Worm (Caenorhabditis elegans): ENCODE measurements around the gene F56B6.6.

The F56B6.6 gene

ce11 chrX:3532919-3533318, at the start of gene F56B6.6:
TSS of gene F56B6.6 (minus strand) at chrX:3533019.
- TF ChIP-seq him-1 (tag; optimal IDR thresholded peaks at IDR 0.05) (no peak), W03F9.2 (tag; optimal IDR thresholded peaks at IDR 0.05) (no peak), dao-5 (tag; optimal IDR thresholded peaks at IDR 0.05) (no peak)

- no peak for TF ChIP-seq him-1 (tag; optimal IDR thresholded peaks at IDR 0.05)
- TF ChIP-seq dao-5 (tag; optimal IDR thresholded peaks at IDR 0.05) = no peak
- TF ChIP-seq W03F9.2 (tag; optimal IDR thresholded peaks at IDR 0.05) = no peak
Observed at ce11 chrX:3581813-3582212, 49.0 kb upstream of the F56B6.6 start.

DNA sequence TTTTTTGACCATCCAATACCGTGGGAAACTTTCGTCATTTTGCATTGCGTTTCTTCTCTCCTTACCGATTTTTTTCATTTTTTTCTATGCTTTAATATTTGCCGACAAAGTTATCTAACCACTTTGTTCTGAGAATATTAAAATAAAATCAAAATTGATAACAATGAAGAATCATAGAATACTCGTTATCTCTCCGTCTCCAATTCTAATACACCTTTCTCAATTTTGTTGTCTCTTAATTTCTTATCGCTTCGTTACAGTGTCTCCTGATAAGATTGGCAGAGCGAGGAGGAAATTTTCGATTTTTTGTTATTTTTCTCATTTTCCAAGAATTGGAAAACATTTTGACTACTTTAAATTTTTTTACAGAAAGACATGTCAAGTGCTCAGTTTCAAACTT, 43.4 kb upstream of the F56B6.6 start, which contains the start of gene ckc-1:
TSS of gene ckc-1 (plus strand) at position 368 of the 400 bp plus-strand sequence.
- TF ChIP-seq dao-5 (tag; optimal IDR thresholded peaks at IDR 0.05) = no peak
- TF ChIP-seq him-1 (tag; optimal IDR thresholded peaks at IDR 0.05) = no peak
- TF ChIP-seq W03F9.2 (tag; optimal IDR thresholded peaks at IDR 0.05) = peak; percentile 6

- no peak for TF ChIP-seq him-1 (tag; optimal IDR thresholded peaks at IDR 0.05)
- no peak for TF ChIP-seq W03F9.2 (tag; optimal IDR thresholded peaks at IDR 0.05)
- no peak for TF ChIP-seq dao-5 (tag; optimal IDR thresholded peaks at IDR 0.05)
Observed at ce11 chrX:3573482-3573881, 40.7 kb upstream of the F56B6.6 start, which contains the start of gene T27A10.5. TSS of gene T27A10.5 (minus strand) at chrX:3573582.

DNA sequence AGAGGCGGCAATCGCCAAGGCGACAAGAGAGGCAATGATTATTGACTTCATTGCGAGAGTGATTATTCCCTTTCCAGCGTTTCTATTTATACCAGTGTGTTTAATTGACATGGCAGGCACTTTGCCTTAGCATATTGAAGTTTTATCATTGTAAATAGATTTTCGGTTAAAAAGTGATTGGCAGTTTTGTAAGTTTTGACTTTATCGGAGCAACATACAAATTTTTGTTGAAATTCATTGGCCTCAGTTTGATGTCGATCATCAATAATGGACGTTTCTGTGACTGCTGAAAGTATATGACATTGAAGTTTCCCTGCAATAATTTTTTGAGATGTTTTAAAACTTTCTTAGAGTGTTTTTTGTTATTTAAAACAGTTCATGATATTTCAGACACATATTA, 39.7 kb upstream of the F56B6.6 start, which contains the start of gene vit-3:
TSS of gene vit-3 (minus strand) at position 60 of the 400 bp plus-strand sequence.
- TF ChIP-seq him-1 (tag; optimal IDR thresholded peaks at IDR 0.05) (no peak), dao-5 (tag; optimal IDR thresholded peaks at IDR 0.05) (no peak), W03F9.2 (tag; optimal IDR thresholded peaks at IDR 0.05) (no peak)

DNA sequence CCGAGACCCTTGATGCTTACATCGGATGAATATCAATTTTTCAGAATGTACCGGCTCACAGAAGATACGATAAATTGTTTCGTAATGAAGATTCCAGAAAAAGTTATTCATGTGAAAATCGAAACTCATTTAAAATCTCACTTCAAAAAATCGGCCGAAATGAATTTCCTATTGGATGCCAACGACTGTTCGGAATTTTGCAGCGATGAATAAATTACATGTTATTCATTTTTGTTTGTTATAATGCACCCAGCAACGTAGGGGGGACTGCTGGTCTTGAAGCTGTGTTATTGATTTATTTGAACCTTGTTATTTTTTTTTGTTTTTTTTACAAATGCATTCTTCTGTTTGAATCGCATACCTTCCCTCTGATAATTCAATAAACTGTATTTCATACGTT, 34.0 kb upstream of the F56B6.6 start:
- no peak for TF ChIP-seq him-1 (tag; optimal IDR thresholded peaks at IDR 0.05)
- no peak for TF ChIP-seq dao-5 (tag; optimal IDR thresholded peaks at IDR 0.05)
- TF ChIP-seq W03F9.2 (tag; optimal IDR thresholded peaks at IDR 0.05) = no peak

DNA sequence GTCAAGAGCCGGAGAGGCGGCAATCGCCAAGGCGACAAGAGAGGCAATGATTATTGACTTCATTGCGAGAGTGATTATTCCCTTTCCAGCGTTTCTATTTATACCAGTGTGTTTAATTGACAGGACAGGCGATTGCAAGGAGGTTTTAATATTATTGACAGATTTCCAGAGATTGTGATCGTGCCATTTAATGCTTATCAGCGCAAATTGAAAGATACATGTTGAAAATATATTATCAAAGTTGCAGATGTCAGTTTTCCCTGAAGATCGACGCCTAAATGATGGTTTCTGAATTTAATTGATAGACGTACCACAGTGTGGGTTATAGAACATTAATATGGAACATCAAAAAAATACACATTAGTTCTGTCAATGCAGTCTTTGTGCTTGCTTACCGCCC, 31.1 kb upstream of the F56B6.6 start, which contains the start of gene vit-4:
TSS of gene vit-4 (minus strand) at position 63 of the 400 bp plus-strand sequence.
- no peak for TF ChIP-seq him-1 (tag; optimal IDR thresholded peaks at IDR 0.05)
- no peak for TF ChIP-seq W03F9.2 (tag; optimal IDR thresholded peaks at IDR 0.05)
- no peak for TF ChIP-seq dao-5 (tag; optimal IDR thresholded peaks at IDR 0.05)

ce11 chrX:3555930-3556329, 23.1 kb upstream of the F56B6.6 start:
- TF ChIP-seq dao-5 (tag; optimal IDR thresholded peaks at IDR 0.05) (no peak), W03F9.2 (tag; optimal IDR thresholded peaks at IDR 0.05) (no peak), him-1 (tag; optimal IDR thresholded peaks at IDR 0.05) (no peak)

DNA sequence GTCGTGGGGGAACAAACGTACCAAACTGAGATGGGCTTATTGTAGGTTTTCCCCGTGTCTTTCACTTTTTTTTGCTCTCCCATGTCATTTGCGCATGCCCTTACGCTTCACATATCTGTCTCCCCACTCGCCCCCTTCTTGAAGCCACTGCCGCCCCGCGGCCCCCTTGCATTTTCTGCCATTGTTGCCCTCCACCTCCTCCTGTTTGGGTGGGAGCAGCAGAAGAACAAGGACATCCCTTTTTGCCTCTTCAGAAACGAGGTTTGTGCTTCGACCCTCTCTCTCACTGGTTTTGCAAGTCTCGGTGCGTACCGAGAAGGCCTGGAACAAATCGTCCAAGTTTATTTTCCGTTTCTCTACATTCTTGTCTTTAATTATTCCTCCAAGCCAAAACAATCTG, 21.3 kb upstream of the F56B6.6 start:
- TF ChIP-seq him-1 (tag; optimal IDR thresholded peaks at IDR 0.05) = no peak
- no peak for TF ChIP-seq W03F9.2 (tag; optimal IDR thresholded peaks at IDR 0.05)

- TF ChIP-seq him-1 (tag; optimal IDR thresholded peaks at IDR 0.05) = no peak
- TF ChIP-seq W03F9.2 (tag; optimal IDR thresholded peaks at IDR 0.05) = no peak
- TF ChIP-seq dao-5 (tag; optimal IDR thresholded peaks at IDR 0.05) = no peak
Observed at ce11 chrX:3553687-3554086, 20.9 kb upstream of the F56B6.6 start.

- TF ChIP-seq dao-5 (tag; optimal IDR thresholded peaks at IDR 0.05) = no peak
- TF ChIP-seq W03F9.2 (tag; optimal IDR thresholded peaks at IDR 0.05) = no peak
- no peak for TF ChIP-seq him-1 (tag; optimal IDR thresholded peaks at IDR 0.05)
Observed at ce11 chrX:3552948-3553347, 20.1 kb upstream of the F56B6.6 start.

ce11 chrX:3551173-3551572, 18.4 kb upstream of the F56B6.6 start:
- no peak for TF ChIP-seq dao-5 (tag; optimal IDR thresholded peaks at IDR 0.05)
- no peak for TF ChIP-seq him-1 (tag; optimal IDR thresholded peaks at IDR 0.05)
- TF ChIP-seq W03F9.2 (tag; optimal IDR thresholded peaks at IDR 0.05) = no peak

DNA sequence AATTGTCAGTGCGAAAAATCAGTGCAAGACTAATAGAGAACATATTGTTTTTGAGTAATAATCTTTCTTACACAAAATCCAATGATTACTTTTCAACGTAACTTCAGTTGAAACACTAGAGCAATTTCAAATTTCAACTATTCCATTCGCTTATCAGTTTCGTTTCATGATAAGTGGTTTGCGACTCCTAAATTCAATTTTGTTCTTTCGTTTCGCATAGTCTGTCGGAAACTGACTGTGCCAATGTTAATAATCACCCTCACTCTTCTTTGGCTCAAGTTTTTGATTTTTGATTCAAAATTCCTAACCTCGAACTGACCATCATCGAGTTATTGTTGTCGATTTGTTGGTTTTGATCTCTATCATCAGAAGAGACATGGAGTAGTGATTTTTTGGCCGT, 15.9 kb upstream of the F56B6.6 start:
- TF ChIP-seq W03F9.2 (tag; optimal IDR thresholded peaks at IDR 0.05) (no peak), him-1 (tag; optimal IDR thresholded peaks at IDR 0.05) (no peak), dao-5 (tag; optimal IDR thresholded peaks at IDR 0.05) (no peak)

ce11 chrX:3547828-3548227, 15.0 kb upstream of the F56B6.6 start:
- TF ChIP-seq him-1 (tag; optimal IDR thresholded peaks at IDR 0.05) (no peak), dao-5 (tag; optimal IDR thresholded peaks at IDR 0.05) (no peak), W03F9.2 (tag; optimal IDR thresholded peaks at IDR 0.05) (no peak)

DNA sequence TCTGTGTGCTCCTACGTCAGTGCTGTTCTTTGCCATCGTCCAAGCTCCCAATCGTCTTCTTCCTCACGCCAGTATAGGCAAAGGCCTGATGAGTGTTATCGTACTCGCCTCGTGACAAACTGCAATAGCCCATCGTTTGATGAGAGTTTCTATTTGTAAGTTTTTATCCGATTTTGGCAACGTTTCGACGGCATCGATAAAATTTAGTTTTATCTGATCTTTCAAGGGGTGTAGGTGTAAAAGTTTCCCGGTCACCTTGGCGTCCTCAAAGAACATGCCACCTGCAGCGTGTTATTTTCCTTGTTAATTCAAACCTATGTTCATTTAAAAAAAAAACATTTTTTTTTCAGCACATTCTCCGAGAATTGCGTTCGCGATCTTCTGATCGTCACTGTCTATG, 14.3 kb upstream of the F56B6.6 start:
- no peak for TF ChIP-seq him-1 (tag; optimal IDR thresholded peaks at IDR 0.05)
- TF ChIP-seq dao-5 (tag; optimal IDR thresholded peaks at IDR 0.05) = no peak
- TF ChIP-seq W03F9.2 (tag; optimal IDR thresholded peaks at IDR 0.05) = no peak
